Fruit fly (Drosophila melanogaster) ovary, adult (tissue): ENCODE data around the gene CG7276.
A peak's percentile ranks its signal among the peaks of the same experiment; 100 is the strongest.

ENCODE experiments used
- CG17801 ChIP-seq: fragments of 200-800 bp; optimal IDR thresholded peaks from 2 replicates; lab custom pipeline; 2019; ENCODE audit warnings: missing biosample characterization, mild to moderate bottlenecking, missing genetic modification characterization, moderate library complexity; ENCODE audit not compliant: partially characterized antibody

The CG7276 gene

DNA sequence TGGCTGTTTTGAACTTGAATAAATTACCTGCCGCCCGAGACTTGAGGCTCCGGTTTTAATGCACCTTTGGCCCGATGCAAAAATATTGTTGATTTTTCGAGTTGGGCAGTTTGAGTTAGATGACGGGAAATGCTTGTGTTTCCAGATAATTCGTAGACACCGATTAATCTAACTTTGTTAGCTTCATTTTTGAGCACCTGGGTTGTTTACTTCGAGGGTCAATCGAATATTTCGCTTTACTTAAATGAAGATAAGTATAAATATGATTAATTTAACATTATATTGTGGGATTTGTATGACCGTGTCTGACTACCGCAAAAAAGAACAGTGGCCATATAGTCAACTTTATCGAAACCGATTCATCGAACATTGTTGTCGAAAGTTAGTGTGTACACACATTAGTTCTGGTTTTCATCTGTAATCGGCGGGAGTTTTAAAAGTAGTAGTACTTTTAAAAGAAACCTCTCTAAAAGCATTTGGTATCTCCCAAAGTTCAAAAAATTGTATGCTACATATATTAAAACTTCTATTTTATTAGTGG is 25.9 kb downstream of the CG7276 start, which contains the start of gene CG7945:
TSS of gene CG7945 (minus strand) at position 332 of the 541 bp plus-strand sequence.
- TF ChIP-seq CG17801: peak; percentile 16

DNA sequence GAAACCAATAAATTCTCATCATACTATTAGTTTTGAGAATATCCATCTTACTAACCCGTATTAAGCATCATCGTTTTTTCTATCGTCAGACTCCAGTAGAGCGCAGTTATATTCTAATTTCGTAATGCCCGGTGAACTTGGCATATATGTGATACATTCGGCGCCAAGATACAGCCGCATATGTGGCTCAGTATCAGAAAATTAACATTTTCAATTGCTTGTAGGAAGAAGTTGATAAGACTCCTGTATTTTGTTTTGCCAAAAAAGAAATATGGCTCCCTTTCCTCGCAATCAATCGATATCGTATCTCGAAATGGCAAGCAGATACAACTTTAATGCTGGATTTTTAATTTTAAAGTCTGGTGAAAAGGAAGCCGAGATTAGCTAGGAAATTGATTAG is 27.2 kb downstream of the CG7276 start, which contains the start of gene CG33986:
TSS of gene CG33986 (minus strand) at position 101 of the 400 bp plus-strand sequence.
- no peak for TF ChIP-seq CG17801

DNA sequence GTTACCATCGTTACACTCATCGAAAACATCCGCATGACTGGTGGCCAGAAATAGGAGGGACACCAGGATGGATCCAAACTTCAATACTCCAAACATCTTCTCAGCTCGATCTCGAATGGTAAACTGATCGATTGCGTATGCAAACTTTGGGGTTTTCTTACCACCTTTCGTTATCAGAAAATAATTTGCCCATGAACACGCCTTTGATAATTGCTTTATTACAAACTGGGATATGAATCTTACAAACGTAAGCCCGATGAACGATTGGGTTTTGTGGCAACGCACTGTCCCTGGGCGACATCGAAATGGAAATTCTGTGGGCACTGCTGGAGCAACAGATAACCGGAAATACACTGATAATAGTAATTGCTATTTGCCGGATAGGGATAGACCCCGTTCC is 28.7 kb downstream of the CG7276 start, which contains the start of gene CG33985:
TSS of gene CG33985 (minus strand) at position 101 of the 400 bp plus-strand sequence.
- TF ChIP-seq CG17801: no peak

DNA sequence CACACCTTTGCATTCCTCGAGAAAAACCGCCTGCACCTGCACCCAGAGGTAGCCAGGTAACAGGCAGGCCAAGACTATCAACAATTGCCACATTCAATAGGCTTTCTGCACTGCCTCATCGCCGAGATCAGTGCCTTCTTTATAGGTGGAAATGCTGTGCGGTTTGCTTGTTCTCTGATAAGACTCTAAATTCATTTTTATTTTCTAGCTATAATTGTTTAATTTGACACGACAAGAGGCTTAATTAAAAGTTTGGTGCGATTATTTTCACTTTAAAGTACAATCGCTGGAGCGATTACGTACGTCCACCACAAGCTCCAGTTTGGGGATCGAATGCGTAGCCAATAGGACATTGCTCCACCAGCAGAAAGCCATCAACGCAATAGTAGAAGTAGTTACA is 29.4 kb downstream of the CG7276 start, which contains the start of gene CG42729:
TSS of gene CG42729 (minus strand) at position 101 of the 400 bp plus-strand sequence.
- TF ChIP-seq CG17801: no peak

DNA sequence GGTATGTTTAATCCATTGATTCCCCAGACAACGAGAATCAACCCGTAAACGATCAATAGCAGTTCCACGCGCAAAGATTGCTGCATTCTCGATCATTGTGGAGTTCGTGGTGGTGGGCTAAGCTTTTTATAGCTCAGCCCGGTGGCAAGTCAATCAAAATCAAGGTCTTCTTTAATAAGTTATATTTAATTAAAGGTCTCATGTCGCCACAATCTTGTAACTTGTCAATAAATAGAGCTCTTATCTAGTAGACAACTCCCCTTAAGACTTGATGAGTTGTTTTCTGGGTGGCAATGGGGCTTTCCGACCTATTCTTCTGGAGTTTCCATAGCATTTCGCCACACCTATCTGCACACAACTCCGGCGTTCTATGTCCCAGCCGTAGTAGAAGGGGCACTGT is 30.1 kb downstream of the CG7276 start, which contains the start of gene CG42728:
TSS of gene CG42728 (minus strand) at position 101 of the 400 bp plus-strand sequence.
- no peak for TF ChIP-seq CG17801

DNA sequence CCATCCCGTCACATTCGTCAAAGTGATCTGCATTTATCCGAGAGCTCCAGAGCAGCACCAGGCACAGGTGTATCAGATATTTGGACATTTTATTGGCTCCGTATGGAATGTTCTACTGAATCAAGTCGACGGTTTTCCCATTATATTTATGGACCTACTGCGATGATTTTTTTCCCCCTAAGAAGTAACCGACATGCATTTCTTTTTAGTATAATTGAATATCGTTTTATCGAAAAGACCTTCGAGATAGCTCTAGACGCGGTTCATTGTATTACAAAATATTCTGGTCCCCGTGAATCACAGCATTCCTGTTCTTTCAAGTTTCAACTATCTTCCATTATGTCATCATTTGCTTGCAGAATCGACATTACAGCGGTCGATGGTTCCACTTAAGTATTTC is 31.1 kb downstream of the CG7276 start, which contains the start of gene obst-H:
TSS of gene obst-H (minus strand) at position 101 of the 400 bp plus-strand sequence.
- no peak for TF ChIP-seq CG17801

DNA sequence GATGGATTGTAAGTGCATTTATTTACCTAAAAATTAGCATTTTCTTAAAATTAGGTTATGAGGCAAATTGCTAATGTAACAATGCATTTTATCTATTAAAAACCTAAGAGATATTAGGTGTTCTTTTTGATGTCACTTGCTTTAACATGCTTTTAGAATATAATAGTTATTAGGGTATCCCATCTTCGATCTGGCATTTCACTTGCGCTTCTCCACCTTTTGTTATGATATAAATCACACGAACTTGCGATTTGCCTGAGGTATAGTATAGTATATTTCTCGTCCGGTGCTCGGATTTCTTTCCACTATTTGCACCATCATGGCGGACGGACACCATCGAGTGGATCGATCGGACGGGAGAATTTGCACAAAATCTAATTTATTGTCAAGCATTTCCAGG is 32.1 kb downstream of the CG7276 start:
- TF ChIP-seq CG17801: no peak

DNA sequence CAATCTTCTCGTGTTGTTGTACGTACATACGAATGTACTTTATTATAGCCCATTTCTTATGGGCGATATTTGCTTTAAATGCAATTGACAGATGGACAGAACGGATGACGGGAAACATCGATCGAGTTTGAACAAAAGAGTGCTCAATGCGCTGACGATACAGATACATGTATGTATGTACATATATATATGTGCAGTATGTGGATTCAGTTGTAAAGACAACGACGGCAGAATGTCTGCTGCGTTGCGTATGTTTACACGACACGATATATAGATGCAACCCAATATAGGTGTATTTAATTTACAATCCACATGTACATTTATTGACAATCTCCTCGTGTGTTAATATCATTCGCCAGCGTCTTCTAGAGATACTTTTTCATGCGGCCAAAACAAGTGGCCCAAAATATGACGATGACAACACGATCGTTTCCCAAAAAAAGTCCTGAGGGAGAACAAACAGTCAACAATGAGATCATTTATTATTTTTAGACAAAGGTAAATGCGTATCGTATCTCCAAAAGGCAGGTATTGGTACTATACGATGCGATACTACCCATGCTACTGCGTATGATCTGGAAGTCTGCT is 32.7 kb downstream of the CG7276 start:
- TF ChIP-seq CG17801: no peak

DNA sequence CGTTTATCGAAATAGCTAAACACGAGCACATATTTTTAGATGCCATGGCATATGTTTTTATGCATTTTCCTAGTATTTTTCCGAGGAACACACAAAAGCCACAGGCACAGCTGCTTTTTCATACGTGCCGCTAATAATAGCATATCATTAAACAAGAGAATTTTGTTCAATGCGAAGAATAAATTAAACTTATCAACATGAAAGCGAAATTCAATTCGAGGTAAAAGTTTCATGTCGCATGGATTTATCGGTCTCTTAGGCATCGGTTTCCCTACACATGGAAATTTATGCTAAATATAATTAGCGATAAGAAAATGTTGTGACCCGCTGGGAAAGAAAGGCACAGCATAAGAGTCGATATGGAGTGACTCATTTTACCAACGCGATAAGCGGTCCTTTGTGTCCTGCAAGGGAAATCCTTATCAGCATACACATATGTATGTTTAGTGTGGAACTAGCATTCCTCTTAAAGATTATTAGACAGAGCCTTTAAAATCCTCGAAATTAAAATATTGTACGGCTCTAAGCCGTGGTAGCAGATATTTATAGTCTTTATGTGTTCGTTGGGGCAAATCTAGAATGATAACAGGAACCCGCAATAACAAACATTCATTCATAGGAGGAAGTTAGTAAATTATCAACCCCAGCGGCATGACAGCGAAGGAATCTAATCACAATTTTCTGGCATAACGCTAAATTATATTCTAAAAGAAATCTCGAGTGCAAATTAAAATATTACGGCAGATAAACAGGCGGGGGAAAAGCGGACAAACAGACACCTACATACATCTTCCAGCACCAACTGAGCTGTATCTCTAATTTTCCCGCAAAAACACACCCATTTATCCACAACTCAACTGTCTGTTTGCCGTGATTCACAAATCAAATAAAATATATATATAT is 33.7 kb downstream of the CG7276 start, which contains the start of gene CG43248:
TSS of gene CG43248 (minus strand) at position 51 of the 903 bp plus-strand sequence.
- TF ChIP-seq CG17801: no peak

DNA sequence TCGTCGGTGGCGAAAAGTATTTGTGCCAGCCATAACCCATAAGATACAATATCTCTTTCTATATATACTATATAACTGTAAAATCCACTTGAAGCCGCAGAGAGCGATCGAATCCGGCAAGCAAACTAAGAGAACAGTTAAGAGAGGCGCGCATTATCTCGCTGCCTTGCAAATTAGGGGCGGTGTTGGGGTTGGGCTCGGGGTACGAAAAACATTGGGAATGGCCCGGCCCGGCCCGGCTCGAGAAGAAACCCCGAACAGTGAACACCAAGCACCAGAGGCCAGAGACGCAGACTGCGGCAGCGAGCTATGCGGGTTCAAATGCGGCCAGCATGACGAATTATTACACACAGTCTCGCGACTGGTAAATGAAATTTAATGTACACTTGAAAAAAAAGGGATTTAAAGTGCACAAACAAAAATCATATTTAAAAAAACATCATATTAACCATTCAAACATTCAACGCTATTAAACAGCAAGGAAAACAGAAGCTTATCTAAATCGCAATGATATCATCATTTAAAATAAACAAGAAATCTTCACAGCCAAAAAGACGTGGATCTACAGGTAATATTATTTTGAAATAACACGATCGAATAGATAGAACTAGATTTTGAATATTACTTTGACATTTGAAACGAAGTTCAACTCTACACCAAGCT is 34.5 kb downstream of the CG7276 start:
- no peak for TF ChIP-seq CG17801

DNA sequence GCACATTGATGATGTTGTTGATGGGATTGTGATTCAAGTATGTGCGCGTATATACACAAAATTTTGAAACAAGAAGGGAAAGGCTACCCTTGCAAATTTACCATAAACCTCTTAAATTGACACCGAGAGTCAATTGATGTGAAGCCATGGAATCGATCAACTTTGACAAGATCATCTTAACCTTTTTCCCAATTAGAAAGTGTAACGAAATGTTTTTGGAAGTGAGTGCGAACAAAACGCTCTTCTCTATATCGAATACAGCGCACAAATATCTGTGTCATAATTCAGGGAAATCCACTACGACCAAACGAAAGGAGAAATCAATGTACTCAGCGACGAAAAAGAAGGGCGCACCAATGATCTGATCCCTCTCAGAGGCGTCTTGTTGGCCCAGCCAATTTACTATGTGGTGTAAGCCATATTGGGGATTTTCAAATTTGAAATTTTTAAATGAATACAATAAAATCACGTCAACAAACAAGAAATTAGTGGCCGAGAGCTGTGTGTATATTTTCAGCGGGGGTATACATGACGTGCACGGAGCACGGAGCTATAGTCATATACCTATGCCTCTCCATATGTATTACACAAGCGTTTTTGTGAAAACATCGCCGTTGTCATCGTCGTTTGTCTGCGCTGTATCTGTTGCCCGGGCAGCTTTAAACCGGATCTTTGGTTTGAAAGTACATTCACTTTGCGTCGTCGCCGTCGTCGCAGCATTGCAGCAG is 35.6 kb downstream of the CG7276 start:
- no peak for TF ChIP-seq CG17801

DNA sequence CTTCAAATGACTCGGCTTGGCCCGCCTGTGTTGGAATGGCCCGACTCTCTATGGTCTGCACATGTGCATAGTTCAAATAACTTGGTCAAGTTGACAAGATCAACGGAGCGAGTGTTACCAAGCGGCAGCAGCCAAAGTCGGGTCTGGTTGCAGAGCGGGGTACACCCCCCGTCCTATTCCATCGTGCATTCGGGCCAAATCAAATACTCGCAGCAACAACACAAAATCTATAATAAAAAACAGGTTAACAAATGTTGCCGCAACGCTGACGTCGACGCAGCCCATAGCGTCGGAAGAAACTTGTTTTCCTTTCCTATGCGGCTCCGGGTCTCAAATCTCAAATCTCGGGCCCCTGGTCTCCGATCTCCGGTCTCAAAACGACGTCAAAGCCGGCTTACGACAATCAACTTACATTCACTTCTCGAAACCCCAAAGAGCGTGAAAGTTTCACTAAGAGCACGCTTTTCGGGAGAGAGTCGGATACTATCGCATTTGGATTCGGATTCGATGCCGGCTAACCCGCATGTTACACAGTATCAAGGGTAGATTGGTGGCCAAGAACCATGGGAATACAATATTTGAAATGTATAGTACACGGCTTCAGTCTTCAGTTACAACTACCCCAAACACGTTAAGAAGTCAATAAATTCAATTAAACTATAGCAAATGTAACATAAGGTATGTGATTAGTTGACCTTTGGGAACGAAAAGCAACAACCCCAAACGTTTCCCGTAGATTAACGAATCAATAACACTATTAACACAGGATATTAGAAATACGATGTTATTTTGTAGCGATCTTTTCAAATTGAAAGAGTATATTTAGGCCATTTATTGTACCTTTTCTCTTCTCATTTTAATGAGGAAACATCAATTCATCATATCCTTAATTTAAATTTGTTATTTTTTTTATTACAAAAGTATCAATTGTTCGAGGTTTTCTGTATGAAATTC is 36.5 kb downstream of the CG7276 start:
- no peak for TF ChIP-seq CG17801

DNA sequence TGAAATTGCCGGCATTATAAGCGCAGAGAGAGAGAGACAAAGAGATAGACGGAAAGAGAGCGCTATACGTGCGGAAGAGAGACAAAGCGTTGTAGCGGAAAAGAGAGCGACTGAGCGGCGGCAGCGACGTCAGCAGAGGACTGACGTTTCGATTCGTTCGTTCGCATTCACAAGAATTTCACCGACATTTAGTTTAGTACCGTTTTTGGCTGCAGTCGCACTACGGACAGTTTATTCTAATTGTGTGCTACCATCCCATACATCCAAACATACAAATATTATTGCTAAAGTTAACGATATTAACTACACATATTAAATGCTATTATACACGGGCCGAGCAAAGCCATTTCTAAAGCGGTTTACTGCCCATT is 37.2 kb downstream of the CG7276 start, which contains the start of gene CrebA:
TSS of gene CrebA (plus strand) at position 168 of the 371 bp plus-strand sequence.
- peak; percentile 1 for TF ChIP-seq CG17801

DNA sequence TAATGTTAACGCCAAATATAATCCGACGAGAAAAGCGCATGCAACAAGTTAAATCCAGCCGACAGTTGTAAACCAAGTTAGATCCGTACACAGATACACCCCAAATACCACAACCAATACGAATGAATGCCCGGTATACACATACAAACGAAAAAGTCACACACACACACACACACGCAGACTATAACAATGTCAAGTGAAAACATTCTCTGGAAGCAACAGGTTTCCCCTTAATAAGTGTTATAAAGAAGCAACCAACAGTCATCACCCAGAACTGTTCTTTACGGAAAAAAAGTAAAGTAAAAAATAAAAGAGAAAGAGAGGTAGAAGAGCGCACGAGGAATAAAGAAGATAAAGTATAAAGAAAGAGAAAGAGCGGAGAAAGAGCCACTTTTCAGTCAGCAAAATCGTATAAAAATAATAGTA is 37.8 kb downstream of the CG7276 start:
- no peak for TF ChIP-seq CG17801
